Worm (Caenorhabditis elegans) whole organism, L4 larva: ENCODE data around the gene egl-8.

Experiments
- F26F4.8 ChIP-seq: fragments of 200-800 bp; sonication (Bioruptor generic); conservative IDR thresholded peaks from 2 replicates; pipeline ENCODE4 v1.3.6; 2022; ENCODE audit warnings: missing genetic modification characterization, missing compliant biosample characterization
- F44E2.7 ChIP-seq: fragments of 200-800 bp; sonication (Bioruptor generic); IDR thresholded peaks from 2 replicates; pipeline ENCODE4 v2.1.2; 2022; ENCODE audit warnings: missing genetic modification characterization, missing compliant biosample characterization
- R02D3.7 ChIP-seq: fragments of 150-350 bp; sonication (generic microtip); optimal IDR thresholded peaks from 3 replicates; lab custom pipeline; 2014; ENCODE audit warnings: missing biosample characterization, missing genetic modification characterization
- aly-2 ChIP-seq: sonication (generic microtip); optimal IDR thresholded peaks from 2 replicates; lab custom pipeline; 2018; ENCODE audit warnings: missing biosample characterization, missing genetic modification characterization
- ceh-32 ChIP-seq: sonication (generic microtip); optimal IDR thresholded peaks from 2 replicates; lab custom pipeline; 2016; ENCODE audit warnings: mild to moderate bottlenecking, missing genetic modification characterization, missing compliant biosample characterization; ENCODE audit not compliant: poor library complexity
- ceh-62 ChIP-seq: sonication (generic microtip); optimal IDR thresholded peaks from 2 replicates; lab custom pipeline; 2017; ENCODE audit warnings: missing biosample characterization, missing genetic modification characterization
- ceh-82 ChIP-seq: sonication (generic microtip); optimal IDR thresholded peaks from 2 replicates; lab custom pipeline; 2017; ENCODE audit warnings: missing biosample characterization, missing genetic modification characterization
- daf-12 ChIP-seq: fragments of 150-350 bp; optimal IDR thresholded peaks from 2 replicates; lab custom pipeline; 2014; ENCODE audit warnings: missing biosample characterization, missing genetic modification reagents, missing genetic modification characterization
- daf-16 ChIP-seq, 3 experiments: sonication (generic microtip); optimal IDR thresholded peaks; 2 replicates each; lab custom pipeline; 2016 to 2017; ENCODE audit warnings: missing genetic modification characterization in 3 of 3, missing genetic modification reagents in 3 of 3, mild to moderate bottlenecking in 2 of 3, missing compliant biosample characterization in 2 of 3, missing biosample characterization in 1 of 3, moderate library complexity in 1 of 3
- dmd-6 ChIP-seq: fragments of 200-800 bp; sonication (Bioruptor generic); IDR thresholded peaks from 2 replicates; pipeline ENCODE4 v1.3.6; 2022; ENCODE audit warnings: missing genetic modification reagents, missing genetic modification characterization, missing compliant biosample characterization
- dpl-1 ChIP-seq: fragments of 150-350 bp; optimal IDR thresholded peaks from 2 replicates; lab custom pipeline; 2014; ENCODE audit warnings: missing biosample characterization, missing genetic modification reagents, missing genetic modification characterization
- dve-1 ChIP-seq: sonication (generic microtip); optimal IDR thresholded peaks from 2 replicates; lab custom pipeline; 2017; ENCODE audit warnings: antibody characterized with exemption, mild to moderate bottlenecking, missing genetic modification characterization, missing compliant biosample characterization; ENCODE audit not compliant: insufficient read depth
- fkh-10 ChIP-seq: fragments of 150-350 bp; optimal IDR thresholded peaks from 2 replicates; lab custom pipeline; 2014; ENCODE audit warnings: missing biosample characterization, missing genetic modification reagents, missing genetic modification characterization
- gei-8 ChIP-seq: fragments of 200-800 bp; sonication (Bioruptor generic); optimal IDR thresholded peaks from 2 replicates; lab custom pipeline; 2018; ENCODE audit warnings: mild to moderate bottlenecking, missing genetic modification characterization, missing compliant biosample characterization
- hlh-11 ChIP-seq: fragments of 200-800 bp; sonication (Bioruptor generic); optimal IDR thresholded peaks from 2 replicates; lab custom pipeline; 2018; ENCODE audit warnings: mild to moderate bottlenecking, missing genetic modification characterization, missing compliant biosample characterization
- hlh-30 ChIP-seq: sonication (generic microtip); optimal IDR thresholded peaks from 2 replicates; lab custom pipeline; 2017; ENCODE audit warnings: antibody characterized with exemption, mild to moderate bottlenecking, missing genetic modification characterization, missing compliant biosample characterization; ENCODE audit not compliant: insufficient read depth
- hmg-1.1 ChIP-seq: fragments of 200-800 bp; sonication (Bioruptor generic); IDR thresholded peaks from 2 replicates; pipeline ENCODE4 v1.3.6; 2022; ENCODE audit warnings: missing genetic modification reagents, missing genetic modification characterization, missing compliant biosample characterization
- jun-1 ChIP-seq: fragments of 150-350 bp; optimal IDR thresholded peaks from 2 replicates; lab custom pipeline; 2014; ENCODE audit warnings: missing biosample characterization, missing genetic modification reagents, missing genetic modification characterization
- lir-3 ChIP-seq: sonication (generic microtip); optimal IDR thresholded peaks from 2 replicates; lab custom pipeline; 2016; ENCODE audit warnings: mild to moderate bottlenecking, missing genetic modification characterization, missing compliant biosample characterization
- madf-9 ChIP-seq: fragments of 200-800 bp; sonication (Bioruptor generic); conservative IDR thresholded peaks from 2 replicates; pipeline ENCODE4 v1.3.6; 2022; ENCODE audit warnings: missing genetic modification reagents, missing genetic modification characterization, missing compliant biosample characterization
- mdl-1 ChIP-seq, 2 experiments: fragments of 150-350 bp in 1 of 2; sonication (generic microtip) in 1 of 2; optimal IDR thresholded peaks; 2 replicates each; lab custom pipeline; 2014 to 2017; ENCODE audit warnings: missing biosample characterization in 2 of 2, missing genetic modification characterization in 2 of 2
- mep-1 ChIP-seq: fragments of 150-350 bp; sonication (generic microtip); optimal IDR thresholded peaks from 3 replicates; lab custom pipeline; 2014; ENCODE audit warnings: missing biosample characterization, missing genetic modification characterization
- mxl-2 ChIP-seq: fragments of 200-800 bp; sonication (Bioruptor generic); conservative IDR thresholded peaks from 2 replicates; pipeline ENCODE4 v1.3.6; 2022; ENCODE audit warnings: missing genetic modification reagents, missing genetic modification characterization, missing compliant biosample characterization
- nhr-102 ChIP-seq: sonication (generic microtip); optimal IDR thresholded peaks from 2 replicates; lab custom pipeline; 2016; ENCODE audit warnings: mild to moderate bottlenecking, missing genetic modification characterization, moderate library complexity, missing compliant biosample characterization
- nhr-11 ChIP-seq: fragments of 150-350 bp; optimal IDR thresholded peaks from 2 replicates; lab custom pipeline; 2014; ENCODE audit warnings: missing biosample characterization, missing genetic modification characterization
- nhr-28 ChIP-seq: fragments of 150-350 bp; optimal IDR thresholded peaks from 2 replicates; lab custom pipeline; 2014; ENCODE audit warnings: missing biosample characterization, missing genetic modification characterization
- nhr-42 ChIP-seq: fragments of 200-800 bp; sonication (Bioruptor generic); IDR thresholded peaks from 2 replicates; pipeline ENCODE4 v1.3.6; 2022; ENCODE audit warnings: missing genetic modification characterization, missing compliant biosample characterization
- nhr-48 ChIP-seq: sonication (generic microtip); optimal IDR thresholded peaks from 2 replicates; lab custom pipeline; 2016; ENCODE audit warnings: mild to moderate bottlenecking, missing genetic modification characterization, missing compliant biosample characterization
- nhr-77 ChIP-seq: fragments of 150-350 bp; optimal IDR thresholded peaks from 2 replicates; lab custom pipeline; 2014; ENCODE audit warnings: missing biosample characterization, missing genetic modification characterization
- php-3 ChIP-seq: fragments of 200-800 bp; sonication (Bioruptor generic); IDR thresholded peaks from 2 replicates; pipeline ENCODE4 v1.3.6; 2022; ENCODE audit warnings: missing genetic modification reagents, missing genetic modification characterization, missing compliant biosample characterization
- pqm-1 ChIP-seq: sonication (generic microtip); optimal IDR thresholded peaks from 2 replicates; lab custom pipeline; 2017; ENCODE audit warnings: missing biosample characterization, missing genetic modification characterization
- rbr-2 ChIP-seq: sonication (generic microtip); optimal IDR thresholded peaks from 2 replicates; lab custom pipeline; 2016; ENCODE audit warnings: missing genotype, missing genetic modification characterization, missing compliant biosample characterization
- saeg-2 ChIP-seq: fragments of 200-800 bp; sonication (Bioruptor generic); IDR thresholded peaks from 2 replicates; pipeline ENCODE4 v1.3.6; 2022; ENCODE audit warnings: missing genetic modification reagents, missing genetic modification characterization, missing compliant biosample characterization
- sdz-12 ChIP-seq: fragments of 200-800 bp; sonication (Bioruptor generic); optimal IDR thresholded peaks from 2 replicates; lab custom pipeline; 2018; ENCODE audit warnings: mild to moderate bottlenecking, missing genetic modification characterization, missing compliant biosample characterization
- snpc-1.2 ChIP-seq: fragments of 200-800 bp; sonication (Bioruptor generic); IDR thresholded peaks from 2 replicates; pipeline ENCODE4 v1.3.6; 2022; ENCODE audit warnings: missing genetic modification reagents, missing genetic modification characterization, missing compliant biosample characterization
- tag-97 ChIP-seq: fragments of 200-800 bp; sonication (Bioruptor generic); IDR thresholded peaks from 2 replicates; pipeline ENCODE4 v1.3.6; 2022; ENCODE audit warnings: missing genetic modification characterization, missing compliant biosample characterization
- tra-1 ChIP-seq: fragments of 200-800 bp; sonication (Bioruptor generic); IDR thresholded peaks from 2 replicates; pipeline ENCODE4 v1.3.6; 2022; ENCODE audit warnings: missing genetic modification reagents, missing genetic modification characterization, missing compliant biosample characterization
- unc-130 ChIP-seq: sonication (generic microtip); optimal IDR thresholded peaks from 2 replicates; lab custom pipeline; 2016; ENCODE audit warnings: missing genetic modification reagents, missing genetic modification characterization, missing compliant biosample characterization
- zip-11 ChIP-seq: fragments of 200-800 bp; sonication (Bioruptor generic); IDR thresholded peaks from 2 replicates; pipeline ENCODE4 v1.3.6; 2022; ENCODE audit warnings: missing genetic modification characterization, missing compliant biosample characterization

Gene egl-8

DNA sequence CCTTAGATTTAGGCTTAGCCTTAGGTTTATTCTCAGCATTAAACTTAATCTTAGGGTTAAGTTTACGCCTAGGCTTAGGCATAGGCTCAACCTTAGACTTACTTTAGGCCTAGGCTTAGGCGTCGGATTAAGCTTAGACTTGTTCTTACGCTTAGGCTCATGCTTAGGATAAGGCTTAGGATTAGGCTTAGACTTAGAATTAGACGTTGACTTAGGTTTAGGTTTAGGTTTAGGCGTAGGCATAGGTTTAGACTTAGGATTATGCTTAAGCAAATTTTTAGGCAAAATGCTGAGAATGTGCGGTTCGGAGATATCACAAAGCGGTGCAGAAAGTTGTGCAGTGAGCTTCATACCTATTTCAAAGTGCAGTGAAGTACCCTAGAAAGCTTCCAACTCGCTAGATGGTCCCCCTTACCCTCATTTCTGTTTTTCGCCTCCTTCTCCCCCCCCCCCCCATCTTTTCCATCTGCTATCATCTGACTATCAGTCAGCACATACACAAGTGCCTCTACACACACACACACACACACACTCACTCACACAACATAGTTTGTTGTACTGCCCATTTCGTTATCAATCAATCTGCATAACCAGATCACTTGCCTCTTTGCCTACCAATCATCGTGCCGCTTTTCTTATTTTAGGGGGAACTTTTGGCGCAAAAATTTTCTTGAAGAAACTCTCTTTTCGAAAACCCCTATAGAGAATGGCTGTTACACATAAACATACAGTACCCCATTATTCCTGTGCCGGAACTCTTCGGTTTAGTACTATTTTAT is 4.4 kb upstream of the egl-8 start (continued):
- TF ChIP-seq nhr-77 (tag; lab: Kevin White, UChicago) (peak; percentile 7), madf-9 (GFP tag; lab: Robert Waterston, UW) (no peak), hlh-11 (tag; lab: Kevin White, UChicago) (peak; percentile 59)

- TF ChIP-seq ceh-32 (tag; lab: Kevin White, UChicago): no peak
- no peak for TF ChIP-seq php-3 (GFP tag; lab: Robert Waterston, UW)
- no peak for TF ChIP-seq R02D3.7
- no peak for TF ChIP-seq mdl-1 (tag; optimal IDR thresholded peaks at IDR 0.05; lab: Kevin White, UChicago)
- TF ChIP-seq nhr-102 (tag; lab: Kevin White, UChicago): no peak
- TF ChIP-seq nhr-28 (tag; lab: Kevin White, UChicago): peak; percentile 62
- no peak for TF ChIP-seq ceh-62 (tag; lab: Kevin White, UChicago)
- TF ChIP-seq sdz-12 (GFP tag; lab: Kevin White, UChicago): no peak
- no peak for TF ChIP-seq hmg-1.1 (GFP tag; lab: Robert Waterston, UW)
- no peak for TF ChIP-seq nhr-11
- TF ChIP-seq fkh-10 (GFP tag; lab: Kevin White, UChicago): no peak
- no peak for TF ChIP-seq zip-11 (GFP tag; lab: Robert Waterston, UW)
- TF ChIP-seq dpl-1 (GFP tag; lab: Kevin White, UChicago): no peak
- peak; percentile 80 for TF ChIP-seq pqm-1
- TF ChIP-seq snpc-1.2 (GFP tag; lab: Robert Waterston, UW): no peak
- TF ChIP-seq nhr-77 (tag; lab: Kevin White, UChicago): peak; percentile 66
- TF ChIP-seq F26F4.8 (GFP tag; lab: Robert Waterston, UW): no peak
- no peak for TF ChIP-seq tra-1
- TF ChIP-seq dmd-6 (GFP tag; lab: Robert Waterston, UW): 0 out of 2 replicates have a peak, but pooled peaks have one; percentile 8
- TF ChIP-seq tag-97 (GFP tag; lab: Robert Waterston, UW): no peak
- TF ChIP-seq rbr-2 (tag; lab: Kevin White, UChicago): no peak
- no peak for TF ChIP-seq unc-130
- no peak for TF ChIP-seq gei-8 (GFP tag; lab: Kevin White, UChicago)
- peak; percentile 29 for TF ChIP-seq dve-1 (tag; lab: Kevin White, UChicago)
- TF ChIP-seq nhr-42 (GFP tag; lab: Robert Waterston, UW): no peak
- peak; percentile 30 for TF ChIP-seq hlh-11 (tag; lab: Kevin White, UChicago)
- no peak for TF ChIP-seq saeg-2 (GFP tag; lab: Robert Waterston, UW)
- no peak for TF ChIP-seq hlh-30 (tag; lab: Kevin White, UChicago)
- no peak for TF ChIP-seq mxl-2
- no peak for TF ChIP-seq mep-1
- TF ChIP-seq aly-2: no peak
- no peak for TF ChIP-seq F44E2.7 (GFP tag; lab: Robert Waterston, UW)
- TF ChIP-seq ceh-82: no peak
- no peak for TF ChIP-seq jun-1 (tag; lab: Kevin White, UChicago)
- TF ChIP-seq daf-12 (tag; lab: Kevin White, UChicago): no peak
- no peak for TF ChIP-seq lir-3 (tag; lab: Kevin White, UChicago)
- TF ChIP-seq daf-16 (GFP tag; optimal IDR thresholded peaks at IDR 0.05; lab: Kevin White, UChicago): no peak
- peak; percentile 61 for TF ChIP-seq daf-16 (tag; optimal IDR thresholded peaks at IDR 0.05; lab: Kevin White, UChicago)
- TF ChIP-seq nhr-48 (tag; lab: Kevin White, UChicago): no peak
These were observed 1.2 kb downstream of the egl-8 start for ce11 chrV:21848-22247.
